Fruit fly (Drosophila melanogaster) whole organism, embryonic: ENCODE measurements around the gene CG32137.

ENCODE experiments used
- ATbp ChIP-seq: fragments of 200-800 bp; sonication (Bioruptor generic); optimal IDR thresholded peaks from 2 replicates; lab custom pipeline; 2017; ENCODE audit warnings: missing biosample characterization, mild to moderate bottlenecking, missing genetic modification characterization, missing genetic modification reagents
- CG10267 ChIP-seq: fragments of 200-800 bp; sonication (Bioruptor generic); optimal IDR thresholded peaks from 2 replicates; lab custom pipeline; 2018; ENCODE audit warnings: missing biosample characterization, mild to moderate bottlenecking, missing genetic modification characterization, moderate library complexity
- CG10431 ChIP-seq: fragments of 200-800 bp; sonication (Bioruptor generic); optimal IDR thresholded peaks from 3 replicates; lab custom pipeline; 2018; ENCODE audit warnings: missing biosample characterization, mild to moderate bottlenecking, missing genetic modification characterization
- CG11504 ChIP-seq: fragments of 200-800 bp; sonication (Bioruptor generic); optimal IDR thresholded peaks from 3 replicates; lab custom pipeline; 2019; ENCODE audit warnings: missing biosample characterization, mild to moderate bottlenecking, missing genetic modification characterization, moderate library complexity
- CG12659 ChIP-seq: fragments of 200-800 bp; sonication (Bioruptor generic); optimal IDR thresholded peaks from 3 replicates; lab custom pipeline; 2017; ENCODE audit warnings: mild to moderate bottlenecking, missing biosample characterization, missing genetic modification reagents, missing genetic modification characterization
- CG13296 ChIP-seq: fragments of 200-800 bp; sonication (Bioruptor generic); optimal IDR thresholded peaks from 3 replicates; lab custom pipeline; 2018; ENCODE audit warnings: missing biosample characterization, mild to moderate bottlenecking, missing genetic modification characterization
- CG13424 ChIP-seq: fragments of 200-800 bp; sonication (Bioruptor generic); optimal IDR thresholded peaks from 2 replicates; lab custom pipeline; 2019; ENCODE audit warnings: missing biosample characterization, mild to moderate bottlenecking, missing genetic modification characterization, moderate library complexity
- CG14441 ChIP-seq: fragments of 200-800 bp; sonication (Bioruptor generic); IDR thresholded peaks from 2 replicates; pipeline ENCODE4 v1.3.6; 2022; ENCODE audit warnings: missing biosample characterization, missing genetic modification characterization
- CG14710 ChIP-seq: fragments of 200-800 bp; sonication (Bioruptor generic); optimal IDR thresholded peaks from 3 replicates; lab custom pipeline; 2019; ENCODE audit warnings: missing biosample characterization, mild to moderate bottlenecking, missing genetic modification characterization, moderate library complexity
- CG17359 ChIP-seq: fragments of 200-800 bp; sonication (Bioruptor generic); optimal IDR thresholded peaks from 3 replicates; lab custom pipeline; 2018; ENCODE audit warnings: missing biosample characterization, mild to moderate bottlenecking, missing genetic modification characterization, moderate library complexity
- CG2129 ChIP-seq: fragments of 200-800 bp; sonication (Bioruptor generic); IDR thresholded peaks from 2 replicates; pipeline ENCODE4 v1.3.6; 2022; ENCODE audit warnings: missing biosample characterization, missing genetic modification characterization; ENCODE audit not compliant: partially characterized antibody
- CG2202 ChIP-seq: fragments of 200-800 bp; sonication (Bioruptor generic); optimal IDR thresholded peaks from 2 replicates; lab custom pipeline; 2018; ENCODE audit warnings: missing biosample characterization, mild to moderate bottlenecking, missing genetic modification characterization
- CG2678 ChIP-seq: fragments of 200-800 bp; sonication (Bioruptor generic); optimal IDR thresholded peaks from 3 replicates; lab custom pipeline; 2019; ENCODE audit warnings: missing biosample characterization, mild to moderate bottlenecking, missing genetic modification characterization, moderate library complexity
- CG2889 ChIP-seq: fragments of 200-800 bp; sonication (Bioruptor generic); IDR thresholded peaks from 3 replicates; pipeline ENCODE4 v1.3.6; 2022; ENCODE audit warnings: missing biosample characterization, missing genetic modification characterization
- CG42726 ChIP-seq: fragments of 200-800 bp; sonication (Bioruptor generic); IDR thresholded peaks from 2 replicates; pipeline ENCODE4 v1.3.6; 2022; ENCODE audit warnings: missing biosample characterization, missing genetic modification characterization; ENCODE audit not compliant: partially characterized antibody
- CG4360 ChIP-seq: fragments of 200-800 bp; sonication (Bioruptor generic); IDR thresholded peaks from 2 replicates; pipeline ENCODE4 v1.3.6; 2022; ENCODE audit warnings: missing biosample characterization, missing genetic modification characterization
- CG43689 ChIP-seq: fragments of 200-800 bp; sonication (Bioruptor generic); IDR thresholded peaks from 2 replicates; pipeline ENCODE4 v1.3.6; 2022; ENCODE audit warnings: missing biosample characterization, missing genetic modification characterization
- CG4707 ChIP-seq: fragments of 200-800 bp; sonication (Bioruptor generic); optimal IDR thresholded peaks from 2 replicates; lab custom pipeline; 2018; ENCODE audit warnings: missing biosample characterization, mild to moderate bottlenecking, missing genetic modification characterization, moderate library complexity
- CG4854 ChIP-seq: fragments of 200-800 bp; sonication (Bioruptor generic); optimal IDR thresholded peaks from 2 replicates; lab custom pipeline; 2016; ENCODE audit warnings: missing biosample characterization, missing genetic modification characterization, inconsistent platforms
- CG5245 ChIP-seq: fragments of 200-800 bp; sonication (Bioruptor generic); optimal IDR thresholded peaks from 3 replicates; lab custom pipeline; 2016; ENCODE audit warnings: missing biosample characterization, missing genetic modification characterization
- CG8359 ChIP-seq: fragments of 200-800 bp; sonication (Bioruptor generic); optimal IDR thresholded peaks from 2 replicates; lab custom pipeline; 2017; ENCODE audit warnings: missing biosample characterization, mild to moderate bottlenecking, missing genetic modification characterization, borderline replicate concordance
- CTCF ChIP-seq: fragments of 200-800 bp; sonication (Bioruptor generic); optimal IDR thresholded peaks from 2 replicates; lab custom pipeline; 2017; ENCODE audit warnings: missing biosample characterization, mild to moderate bottlenecking, missing genetic modification characterization, moderate library complexity
- D19B ChIP-seq: fragments of 200-800 bp; sonication (Bioruptor generic); optimal IDR thresholded peaks from 2 replicates; lab custom pipeline; 2017; ENCODE audit warnings: missing biosample characterization, mild to moderate bottlenecking, missing genetic modification characterization
- ERR ChIP-seq: fragments of 200-800 bp; sonication (Bioruptor generic); optimal IDR thresholded peaks from 2 replicates; lab custom pipeline; 2016; ENCODE audit warnings: missing biosample characterization, missing genetic modification characterization
- H2.0 ChIP-seq: fragments of 200-800 bp; sonication (Bioruptor generic); IDR thresholded peaks from 2 replicates; pipeline ENCODE4 v1.3.6; 2022; ENCODE audit warnings: missing biosample characterization, missing genetic modification characterization
- Hr39 ChIP-seq: fragments of >200 bp; optimal IDR thresholded peaks from 2 replicates; lab custom pipeline; 2017
- Hr51 ChIP-seq, 2 experiments: fragments of 200-800 bp; sonication (Bioruptor generic); optimal IDR thresholded peaks; 2 replicates in 1 of 2; 3 replicates in 1 of 2; lab custom pipeline; 2016 to 2018; ENCODE audit warnings: missing biosample characterization in 2 of 2, missing genetic modification characterization in 2 of 2, mild to moderate bottlenecking in 1 of 2, moderate library complexity in 1 of 2
- Med ChIP-seq: fragments of 200-800 bp; sonication (Bioruptor generic); peaks from one replicate; lab custom pipeline; 2016; ENCODE audit warnings: missing biosample characterization, missing genetic modification characterization, mild to moderate bottlenecking, inconsistent platforms, moderate library complexity
- Myb ChIP-seq: fragments of 200-800 bp; sonication (Bioruptor generic); optimal IDR thresholded peaks from 2 replicates; lab custom pipeline; 2016; ENCODE audit warnings: missing biosample characterization, missing genetic modification characterization
- Sry-δ ChIP-seq: fragments of 200-800 bp; sonication (Bioruptor generic); optimal IDR thresholded peaks from 2 replicates; lab custom pipeline; 2016; ENCODE audit warnings: missing biosample characterization, missing genetic modification characterization
- bab2 ChIP-seq: fragments of 200-800 bp; sonication (Bioruptor generic); optimal IDR thresholded peaks from 2 replicates; lab custom pipeline; 2016; ENCODE audit warnings: missing biosample characterization, missing genetic modification characterization
- br ChIP-seq: fragments of >200 bp; optimal IDR thresholded peaks from 2 replicates; lab custom pipeline; 2017
- da ChIP-seq: fragments of 200-800 bp; sonication (Bioruptor generic); optimal IDR thresholded peaks from 2 replicates; lab custom pipeline; 2016; ENCODE audit warnings: missing biosample characterization, missing genetic modification characterization
- exex ChIP-seq: fragments of 200-800 bp; sonication (Bioruptor generic); optimal IDR thresholded peaks from 4 replicates; lab custom pipeline; 2018; ENCODE audit warnings: missing biosample characterization, mild to moderate bottlenecking, missing genetic modification characterization, moderate library complexity
- fd102C ChIP-seq: fragments of 200-800 bp; sonication (Bioruptor generic); optimal IDR thresholded peaks from 2 replicates; lab custom pipeline; 2018; ENCODE audit warnings: missing biosample characterization, mild to moderate bottlenecking, missing genetic modification characterization, moderate library complexity
- fd96Cb ChIP-seq: fragments of 200-800 bp; sonication (Bioruptor generic); optimal IDR thresholded peaks from 2 replicates; lab custom pipeline; 2018; ENCODE audit warnings: missing biosample characterization, mild to moderate bottlenecking, missing genetic modification characterization, moderate library complexity
- hb ChIP-seq: fragments of 200-800 bp; sonication (Bioruptor generic); IDR thresholded peaks from 3 replicates; pipeline ENCODE4 v1.3.6; 2022; ENCODE audit warnings: missing biosample characterization, missing genetic modification characterization; ENCODE audit not compliant: partially characterized antibody
- jumu ChIP-seq: fragments of 200-800 bp; sonication (Bioruptor generic); optimal IDR thresholded peaks from 3 replicates; lab custom pipeline; 2016; ENCODE audit warnings: missing biosample characterization, missing genetic modification characterization
- kay ChIP-seq: fragments of 200-800 bp; sonication (Bioruptor generic); optimal IDR thresholded peaks from 2 replicates; lab custom pipeline; 2016; ENCODE audit warnings: missing biosample characterization, missing genetic modification characterization
- luna ChIP-seq: fragments of 200-800 bp; sonication (Bioruptor generic); optimal IDR thresholded peaks from 2 replicates; lab custom pipeline; 2016; ENCODE audit warnings: missing biosample characterization, missing genetic modification characterization
- nau ChIP-seq: fragments of 200-800 bp; sonication (Bioruptor generic); optimal IDR thresholded peaks from 3 replicates; lab custom pipeline; 2017; ENCODE audit warnings: missing biosample characterization, mild to moderate bottlenecking, missing genetic modification characterization, missing genetic modification reagents
- sima ChIP-seq: fragments of 200-800 bp; sonication (Bioruptor generic); optimal IDR thresholded peaks from 2 replicates; lab custom pipeline; 2016; ENCODE audit warnings: missing biosample characterization, missing genetic modification characterization
- sna ChIP-seq: fragments of 200-800 bp; sonication (Bioruptor generic); IDR thresholded peaks from 2 replicates; pipeline ENCODE4 v1.3.6; 2022; ENCODE audit warnings: missing biosample characterization, missing genetic modification characterization; ENCODE audit not compliant: partially characterized antibody
- ssp ChIP-seq: fragments of 200-800 bp; sonication (Bioruptor generic); IDR thresholded peaks from 2 replicates; pipeline ENCODE4 v1.3.6; 2022; ENCODE audit warnings: missing biosample characterization, missing genetic modification characterization
- tio ChIP-seq: fragments of 200-800 bp; sonication (Bioruptor generic); optimal IDR thresholded peaks from 2 replicates; lab custom pipeline; 2017; ENCODE audit warnings: missing biosample characterization, missing genetic modification characterization, inconsistent platforms
- tll ChIP-seq, 2 experiments: fragments of 200-800 bp in 1 of 2; fragments of >200 bp in 1 of 2; sonication (Bioruptor generic) in 1 of 2; optimal IDR thresholded peaks; 2 replicates each; lab custom pipeline; 2017 to 2019; ENCODE audit warnings: missing biosample characterization in 2 of 2, missing genetic modification characterization in 2 of 2, mild to moderate bottlenecking in 1 of 2, moderate library complexity in 1 of 2
- wor ChIP-seq: fragments of 200-800 bp; sonication (Bioruptor generic); IDR thresholded peaks from 2 replicates; pipeline ENCODE4 v1.3.6; 2022; ENCODE audit warnings: missing biosample characterization, missing genetic modification characterization
- zfh2 ChIP-seq: fragments of 200-800 bp; sonication (Bioruptor generic); optimal IDR thresholded peaks from 2 replicates; lab custom pipeline; 2016; ENCODE audit warnings: missing biosample characterization, missing genetic modification characterization

CG32137 gene

DNA sequence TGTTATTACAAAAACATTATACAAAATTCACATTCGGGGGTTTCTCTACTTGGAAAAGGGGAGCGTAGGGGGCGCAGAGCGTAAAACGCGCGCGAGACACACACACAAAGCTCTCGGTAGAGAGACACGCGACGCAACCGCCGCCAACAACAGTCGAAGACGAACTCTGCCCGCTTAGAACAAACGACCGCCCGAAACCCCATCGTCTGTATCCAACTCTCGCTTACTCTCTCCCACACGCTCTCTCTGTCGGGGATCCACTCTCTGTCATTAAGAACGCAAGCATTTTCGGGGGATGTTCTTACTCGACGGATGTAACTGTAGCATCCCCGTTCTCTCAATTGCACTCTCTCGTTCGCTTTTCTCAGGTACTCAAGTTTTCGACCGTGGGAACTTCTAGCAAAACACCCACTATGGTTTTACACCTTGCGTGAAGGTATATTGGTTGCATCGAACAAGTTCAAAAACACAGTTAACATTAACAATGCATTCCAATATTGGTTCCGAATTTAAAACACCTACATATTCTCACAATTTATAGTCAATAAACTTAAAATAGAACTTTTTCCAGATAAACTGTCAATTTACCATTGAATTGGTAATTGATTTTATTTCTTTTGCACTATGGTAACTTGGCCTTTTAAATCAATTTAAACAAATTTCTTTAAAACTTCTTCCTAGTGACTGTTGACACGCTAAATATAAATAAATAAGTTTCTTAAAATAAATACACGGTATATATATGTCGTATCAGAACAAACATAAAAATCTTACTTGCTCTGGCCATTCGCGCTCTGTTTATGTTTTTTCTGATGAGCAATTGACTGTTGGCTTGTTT, 19.0 kb upstream of the CG32137 start (continued):
- TF ChIP-seq CG12659 (peak; percentile 95), CG4854 (peak; percentile 72), CG10431 (GFP tag; lab: Kevin White, UChicago) (peak; percentile 61), Hr39 (lab: Kevin White, UChicago) (no peak), CG2678 (peak; percentile 97), CG14710 (tag; lab: Kevin White, UChicago) (peak; percentile 95), ATbp (GFP tag; lab: Kevin White, UChicago) (peak; percentile 82), D19B (GFP tag; lab: Kevin White, UChicago) (peak; percentile 100), bab2 (GFP tag; lab: Kevin White, UChicago) (peak; percentile 90), CG5245 (GFP tag; lab: Kevin White, UChicago) (peak; percentile 86), CG17359 (tag; lab: Kevin White, UChicago) (peak; percentile 87), wor (GFP tag; lab: Robert Waterston, UW) (peak; percentile 77), Hr51 (GFP tag; optimal IDR thresholded peaks at IDR 0.05; lab: Kevin White, UChicago) (peak; percentile 79 to 93), da (peak; percentile 54), CG13296 (GFP tag; lab: Kevin White, UChicago) (peak; percentile 85), CG13424 (peak; percentile 93), CG11504 (tag; lab: Kevin White, UChicago) (peak; percentile 94), fd102C (no peak), hb (GFP tag; lab: Robert Waterston, UW) (no peak), H2.0 (GFP tag; lab: Robert Waterston, UW) (peak; percentile 71), CG4707 (GFP tag; lab: Kevin White, UChicago) (peak; percentile 58), CG2129 (GFP tag; lab: Robert Waterston, UW) (no peak), Sry-δ (GFP tag; lab: Kevin White, UChicago) (peak; percentile 39), CG43689 (GFP tag; lab: Robert Waterston, UW) (peak; percentile 34; the same call in 1 of the 2 replicates), CG8359 (GFP tag; lab: Kevin White, UChicago) (peak; percentile 76), CG42726 (GFP tag; lab: Robert Waterston, UW) (peak; percentile 58; the same call in 1 of the 2 replicates), CG2202 (tag; lab: Kevin White, UChicago) (peak; percentile 86), Med (peak; percentile 96), zfh2 (GFP tag; lab: Kevin White, UChicago) (peak; percentile 88), exex (tag; lab: Kevin White, UChicago) (peak; percentile 64), br (no peak), jumu (GFP tag; lab: Kevin White, UChicago) (peak; percentile 84), CG4360 (GFP tag; lab: Robert Waterston, UW) (peak; percentile 49), luna (GFP tag; lab: Kevin White, UChicago) (peak; percentile 58), CTCF (GFP tag; lab: Kevin White, UChicago) (peak; percentile 49), tio (GFP tag; lab: Kevin White, UChicago) (peak; percentile 94), tll (GFP tag; optimal IDR thresholded peaks at IDR 0.05; lab: Kevin White, UChicago) (peak in 1 of 2 experiments; percentile 26), Myb (peak; percentile 78), fd96Cb (tag; lab: Kevin White, UChicago) (peak; percentile 93), ERR (GFP tag; lab: Kevin White, UChicago) (peak; percentile 50), sima (peak; percentile 4), CG2889 (peak; percentile 49; the same call in 2 of the 3 replicates), ssp (peak; percentile 71), CG14441 (GFP tag; lab: Robert Waterston, UW) (peak; percentile 80), CG10267 (tag; lab: Kevin White, UChicago) (peak; percentile 91), sna (GFP tag; lab: Robert Waterston, UW) (0 out of 2 replicates have a peak, but pooled peaks have one; percentile 47), kay (GFP tag; lab: Kevin White, UChicago) (peak; percentile 84), nau (peak; percentile 91)
